Fruit fly (Drosophila melanogaster): ENCODE data around the gene trem.
A peak's percentile ranks its signal among the peaks of the same experiment; 100 is the strongest.

trem gene

dm6 chr3R:20058960-20059359 is 27.9 kb upstream of the trem start:
- TF ChIP-seq CG3919 (GFP tag; optimal IDR thresholded peaks at IDR 0.05): no peak
- no peak for TF ChIP-seq acj6 (GFP tag; optimal IDR thresholded peaks at IDR 0.05)
- no peak for TF ChIP-seq CG6276 (GFP tag; optimal IDR thresholded peaks at IDR 0.05)
- TF ChIP-seq CG8119 (GFP tag; IDR thresholded peaks at IDR 0.05): no peak
- TF ChIP-seq Hr4 (GFP tag; optimal IDR thresholded peaks at IDR 0.05): no peak
- no peak for TF ChIP-seq Eip93F (GFP tag; optimal IDR thresholded peaks at IDR 0.05)
- no peak for TF ChIP-seq CG15336 (GFP tag; IDR thresholded peaks at IDR 0.05)
- TF ChIP-seq Smox (GFP tag; optimal IDR thresholded peaks at IDR 0.05): no peak
- TF ChIP-seq Hr39 (GFP tag; optimal IDR thresholded peaks at IDR 0.05): no peak
- no peak for TF ChIP-seq Blimp-1 (GFP tag; optimal IDR thresholded peaks at IDR 0.05)
- TF ChIP-seq CG8319 (GFP tag; optimal IDR thresholded peaks at IDR 0.05): no peak
- no peak for TF ChIP-seq CG11294 (GFP tag; IDR thresholded peaks at IDR 0.05)
- TF ChIP-seq eg (GFP tag; IDR thresholded peaks at IDR 0.05): no peak
- no peak for TF ChIP-seq CG11902 (GFP tag; optimal IDR thresholded peaks at IDR 0.05)
- TF ChIP-seq CG32006 (GFP tag; optimal IDR thresholded peaks at IDR 0.05): no peak
- TF ChIP-seq CG34406 (GFP tag; optimal IDR thresholded peaks at IDR 0.05): no peak
- TF ChIP-seq vri (GFP tag; optimal IDR thresholded peaks at IDR 0.05): no peak
- TF ChIP-seq fd85E (GFP tag; optimal IDR thresholded peaks at IDR 0.05): no peak
- no peak for TF ChIP-seq CG31627 (GFP tag; optimal IDR thresholded peaks at IDR 0.05)

DNA sequence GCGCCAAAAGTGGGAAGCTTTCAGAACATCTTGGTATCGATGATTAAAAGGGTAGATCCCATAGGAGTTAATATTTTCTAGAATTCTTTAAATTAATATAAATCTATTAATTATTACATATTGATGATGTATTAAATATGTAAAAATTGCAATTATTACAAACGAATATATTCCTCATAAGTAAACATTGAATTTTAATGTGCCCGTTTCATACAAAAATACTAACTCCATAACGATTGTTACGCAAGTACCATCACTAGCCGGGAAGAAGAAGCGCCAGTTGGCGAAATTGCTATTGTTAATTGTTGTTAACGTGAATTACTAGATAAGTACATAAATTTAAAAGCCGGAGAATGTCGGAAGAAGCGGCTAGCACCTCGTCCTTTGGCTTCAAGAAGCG is 26.4 kb upstream of the trem start, which contains the start of gene mdlc:
Gene mdlc (plus strand): TSS at position 248 of the 400 bp plus-strand sequence.
- peak; percentile 87 for TF ChIP-seq fkh (GFP tag; optimal IDR thresholded peaks at IDR 0.05)
- TF ChIP-seq CG11294 (GFP tag; IDR thresholded peaks at IDR 0.05): no peak
- TF ChIP-seq eg (GFP tag; IDR thresholded peaks at IDR 0.05): no peak
- peak; percentile 71 for TF ChIP-seq svp (GFP tag)
- TF ChIP-seq Eip75B (GFP tag; optimal IDR thresholded peaks at IDR 0.05): no peak
- no peak for TF ChIP-seq vri (GFP tag; optimal IDR thresholded peaks at IDR 0.05)
- TF ChIP-seq CG10631 (GFP tag; optimal IDR thresholded peaks at IDR 0.05): peak; percentile 14

DNA sequence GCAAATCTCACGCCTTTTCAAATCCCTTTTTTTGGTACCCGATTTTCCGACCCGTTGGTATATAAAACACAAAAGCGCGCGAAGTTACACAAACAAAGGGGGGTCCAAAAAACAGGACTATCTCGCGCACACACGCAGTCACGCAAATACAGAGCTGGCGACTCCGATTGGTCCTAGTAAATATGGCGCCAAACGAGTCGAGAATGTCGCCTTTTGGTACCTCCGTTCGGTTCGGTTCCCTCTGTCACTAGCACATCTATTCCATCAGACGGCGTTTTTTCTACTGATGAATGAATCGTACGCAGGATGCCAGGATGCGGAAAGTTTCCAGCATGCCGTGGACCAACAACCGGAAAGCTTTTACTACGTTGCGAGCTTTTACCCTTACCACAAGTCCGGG is 24.7 kb upstream of the trem start, which contains the start of gene CG17193:
Gene CG17193 (minus strand): TSS at position 289 of the 400 bp plus-strand sequence.
- no peak for TF ChIP-seq CG10631 (GFP tag; optimal IDR thresholded peaks at IDR 0.05)
- no peak for TF ChIP-seq acj6 (GFP tag; optimal IDR thresholded peaks at IDR 0.05)
- no peak for TF ChIP-seq CG4318 (GFP tag; optimal IDR thresholded peaks at IDR 0.05)
- no peak for TF ChIP-seq Sox15 (GFP tag; optimal IDR thresholded peaks at IDR 0.05)
- no peak for TF ChIP-seq esn (GFP tag; optimal IDR thresholded peaks at IDR 0.05)
- TF ChIP-seq lz (GFP tag; optimal IDR thresholded peaks at IDR 0.05): no peak

dm6 chr3R:20042457-20042856 is 11.3 kb upstream of the trem start, which contains the start of the genes CG33934 and Indy-2:
TSS of gene CG33934 (plus strand) at chr3R:20042757.
TSS of gene Indy-2 (plus strand) at chr3R:20042757.
- TF ChIP-seq Eip75B (GFP tag; optimal IDR thresholded peaks at IDR 0.05) (no peak), dsx (GFP tag; optimal IDR thresholded peaks at IDR 0.05; ENCODE audit: poor library complexity, severe bottlenecking) (no peak), CG31627 (GFP tag; optimal IDR thresholded peaks at IDR 0.05) (no peak), Lpt (GFP tag; optimal IDR thresholded peaks at IDR 0.05) (no peak), Smox (GFP tag; optimal IDR thresholded peaks at IDR 0.05) (no peak), net (GFP tag; optimal IDR thresholded peaks at IDR 0.05) (no peak), CG8632 (GFP tag; optimal IDR thresholded peaks at IDR 0.05) (no peak), Hr4 (GFP tag; optimal IDR thresholded peaks at IDR 0.05) (no peak), achi (GFP tag; optimal IDR thresholded peaks at IDR 0.05) (no peak), CG8119 (GFP tag; IDR thresholded peaks at IDR 0.05) (no peak), Sox102F (GFP tag; optimal IDR thresholded peaks at IDR 0.05) (no peak)

DNA sequence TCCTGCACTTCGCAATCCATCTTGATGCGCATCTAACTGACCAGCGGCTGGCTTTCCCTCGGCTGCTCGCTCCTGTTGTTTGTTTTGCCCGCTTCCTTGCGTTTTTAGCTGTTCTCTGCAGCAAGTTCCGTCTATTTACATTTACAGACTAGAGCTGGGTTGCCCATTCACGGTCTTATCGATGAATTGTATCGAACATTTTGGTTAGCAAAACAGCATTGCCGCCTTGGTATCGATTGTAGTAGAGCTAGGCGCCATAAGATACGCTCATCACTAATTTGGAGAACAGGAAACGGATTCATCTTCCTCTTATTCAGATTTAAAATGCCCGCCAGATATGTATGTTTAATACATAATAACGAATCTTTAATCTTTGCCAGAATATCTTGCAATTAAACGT is 4.8 kb upstream of the trem start, which contains the start of gene Regnase-1:
Gene Regnase-1 (minus strand): TSS at position 170 of the 400 bp plus-strand sequence.
- TF ChIP-seq Smox (GFP tag; optimal IDR thresholded peaks at IDR 0.05): peak; percentile 77
- TF ChIP-seq Ets21C (GFP tag; optimal IDR thresholded peaks at IDR 0.05): peak; percentile 51
- peak; percentile 78 for TF ChIP-seq CG31627 (GFP tag; optimal IDR thresholded peaks at IDR 0.05)
- peak; percentile 63 for TF ChIP-seq CG11762 (GFP tag; optimal IDR thresholded peaks at IDR 0.05; ENCODE audit: insufficient read depth)
- TF ChIP-seq CG8632 (GFP tag; optimal IDR thresholded peaks at IDR 0.05): peak; percentile 82
- peak; percentile 83 for TF ChIP-seq OdsH (GFP tag; optimal IDR thresholded peaks at IDR 0.05)
- peak; percentile 96 for TF ChIP-seq CG6854 (GFP tag; optimal IDR thresholded peaks at IDR 0.05)
- peak; percentile 94 for TF ChIP-seq Eip78C (GFP tag)
- peak; percentile 81 for TF ChIP-seq CG1621 (tag; optimal IDR thresholded peaks at IDR 0.05)
- TF ChIP-seq net (GFP tag; optimal IDR thresholded peaks at IDR 0.05): peak; percentile 85
- TF ChIP-seq achi (GFP tag; optimal IDR thresholded peaks at IDR 0.05): peak; percentile 76
- peak; percentile 84 for TF ChIP-seq fd85E (GFP tag; optimal IDR thresholded peaks at IDR 0.05)
- TF ChIP-seq CG8119 (GFP tag; IDR thresholded peaks at IDR 0.05): no peak
- TF ChIP-seq spab (GFP tag; optimal IDR thresholded peaks at IDR 0.05): peak; percentile 64
- TF ChIP-seq CG9139 (GFP tag; optimal IDR thresholded peaks at IDR 0.05): peak; percentile 87
- no peak; the same call in 1 of the 2 replicates for TF ChIP-seq CG15336 (GFP tag; IDR thresholded peaks at IDR 0.05)
- TF ChIP-seq CG10669 (GFP tag; optimal IDR thresholded peaks at IDR 0.05): peak; percentile 81
- TF ChIP-seq CG4318 (GFP tag; optimal IDR thresholded peaks at IDR 0.05): no peak
- peak; percentile 88 for TF ChIP-seq eg (GFP tag; IDR thresholded peaks at IDR 0.05)
- TF ChIP-seq Sox15 (GFP tag; optimal IDR thresholded peaks at IDR 0.05): peak; percentile 35
- peak; percentile 69 for TF ChIP-seq Sox14 (GFP tag; optimal IDR thresholded peaks at IDR 0.05)

Measured in whole organism, prepupa.